Worm (Caenorhabditis elegans) whole organism, late embryonic: ENCODE measurements around the gene jnk-1.
A peak's percentile ranks its signal among the peaks of the same experiment; 100 is the strongest.

Experiments used
- C08G9.2 ChIP-seq: sonication (generic microtip); optimal IDR thresholded peaks from 2 replicates; lab custom pipeline; 2016; ENCODE audit warnings: mild to moderate bottlenecking, missing genetic modification characterization, moderate library complexity, missing compliant biosample characterization
- C38D4.7 ChIP-seq: fragments of 200-800 bp; sonication (Bioruptor generic); optimal IDR thresholded peaks from 2 replicates; lab custom pipeline; 2018; ENCODE audit warnings: mild to moderate bottlenecking, missing genetic modification characterization, moderate library complexity, missing compliant biosample characterization
- K09A11.1 ChIP-seq: sonication (generic microtip); optimal IDR thresholded peaks from 2 replicates; lab custom pipeline; 2017; ENCODE audit warnings: antibody characterized with exemption, mild to moderate bottlenecking, missing genetic modification characterization, missing compliant biosample characterization; ENCODE audit not compliant: insufficient read depth
- T23F11.4 ChIP-seq: fragments of 200-800 bp; sonication (Bioruptor generic); optimal IDR thresholded peaks from 2 replicates; lab custom pipeline; 2018; ENCODE audit warnings: mild to moderate bottlenecking, missing genetic modification characterization, missing compliant biosample characterization
- ahr-1 ChIP-seq: sonication (generic microtip); optimal IDR thresholded peaks from 2 replicates; lab custom pipeline; 2016; ENCODE audit warnings: missing genetic modification characterization, missing compliant biosample characterization
- ama-1 ChIP-seq: fragments of 150-350 bp; optimal IDR thresholded peaks from 2 replicates; lab custom pipeline; 2014
- ceh-14 ChIP-seq: sonication (generic microtip); optimal IDR thresholded peaks from 2 replicates; lab custom pipeline; 2016; ENCODE audit warnings: missing genotype, missing genetic modification characterization, missing compliant biosample characterization
- ceh-19 ChIP-seq: fragments of 200-800 bp; sonication (Bioruptor generic); optimal IDR thresholded peaks from 2 replicates; lab custom pipeline; 2018; ENCODE audit warnings: mild to moderate bottlenecking, missing genetic modification characterization, missing compliant biosample characterization
- ceh-2 ChIP-seq: sonication (generic microtip); optimal IDR thresholded peaks from 2 replicates; lab custom pipeline; 2016; ENCODE audit warnings: missing genotype, missing genetic modification characterization, missing compliant biosample characterization
- ceh-22 ChIP-seq: sonication (generic microtip); optimal IDR thresholded peaks from 2 replicates; lab custom pipeline; 2017; ENCODE audit warnings: missing biosample characterization, missing genetic modification characterization
- ceh-30 ChIP-seq: fragments of 150-350 bp; optimal IDR thresholded peaks from 2 replicates; lab custom pipeline; 2014; ENCODE audit warnings: missing biosample characterization, missing genetic modification characterization
- ceh-45 ChIP-seq: fragments of 200-800 bp; sonication (Bioruptor generic); IDR thresholded peaks from 2 replicates; pipeline ENCODE4 v1.3.6; 2022; ENCODE audit warnings: missing genetic modification reagents, missing genetic modification characterization, missing compliant biosample characterization
- ceh-9 ChIP-seq: sonication (generic microtip); optimal IDR thresholded peaks from 2 replicates; lab custom pipeline; 2016; ENCODE audit warnings: mild to moderate bottlenecking, missing genetic modification characterization, inconsistent platforms, missing compliant biosample characterization
- dmd-4 ChIP-seq: sonication (generic microtip); optimal IDR thresholded peaks from 2 replicates; lab custom pipeline; 2016; ENCODE audit warnings: borderline replicate concordance, missing genetic modification characterization, missing compliant biosample characterization
- elt-4 ChIP-seq: sonication (generic microtip); optimal IDR thresholded peaks from 2 replicates; lab custom pipeline; 2016; ENCODE audit warnings: missing genetic modification characterization, missing compliant biosample characterization
- ets-4 ChIP-seq: sonication (generic microtip); optimal IDR thresholded peaks from 2 replicates; lab custom pipeline; 2016; ENCODE audit warnings: missing genetic modification characterization, missing compliant biosample characterization
- eyg-1 ChIP-seq: sonication (generic microtip); optimal IDR thresholded peaks from 2 replicates; lab custom pipeline; 2016; ENCODE audit warnings: missing genotype, missing genetic modification characterization, missing compliant biosample characterization
- gmeb-2 ChIP-seq: sonication (generic microtip); optimal IDR thresholded peaks from 2 replicates; lab custom pipeline; 2016; ENCODE audit warnings: missing genetic modification characterization, inconsistent platforms, missing compliant biosample characterization
- hlh-13 ChIP-seq: fragments of 200-800 bp; sonication (Bioruptor generic); optimal IDR thresholded peaks from 2 replicates; lab custom pipeline; 2018; ENCODE audit warnings: mild to moderate bottlenecking, missing genetic modification characterization, missing compliant biosample characterization
- hlh-30 ChIP-seq: sonication (generic microtip); optimal IDR thresholded peaks from 2 replicates; lab custom pipeline; 2017; ENCODE audit warnings: antibody characterized with exemption, missing genetic modification characterization, missing compliant biosample characterization; ENCODE audit not compliant: insufficient read depth
- hlh-6 ChIP-seq: sonication (generic microtip); optimal IDR thresholded peaks from 2 replicates; lab custom pipeline; 2016; ENCODE audit warnings: missing genotype, missing genetic modification characterization, missing compliant biosample characterization
- hlh-8 ChIP-seq: sonication (generic microtip); optimal IDR thresholded peaks from 2 replicates; lab custom pipeline; 2016; ENCODE audit warnings: missing genotype, missing genetic modification characterization, missing compliant biosample characterization
- lim-6 ChIP-seq: sonication (generic microtip); optimal IDR thresholded peaks from 2 replicates; lab custom pipeline; 2016; ENCODE audit warnings: missing genetic modification characterization, missing compliant biosample characterization
- madf-2 ChIP-seq: sonication (generic microtip); optimal IDR thresholded peaks from 2 replicates; lab custom pipeline; 2017; ENCODE audit warnings: missing genetic modification characterization, missing compliant biosample characterization
- nfya-1 ChIP-seq: sonication (generic microtip); optimal IDR thresholded peaks from 2 replicates; lab custom pipeline; 2017; ENCODE audit warnings: missing genetic modification characterization, mild to moderate bottlenecking, missing compliant biosample characterization, antibody characterized with exemption, moderate library complexity
- nhr-232 ChIP-seq: sonication (generic microtip); optimal IDR thresholded peaks from 2 replicates; lab custom pipeline; 2016; ENCODE audit warnings: missing genetic modification characterization, missing compliant biosample characterization
- pag-3 ChIP-seq: sonication (generic microtip); optimal IDR thresholded peaks from 2 replicates; lab custom pipeline; 2016; ENCODE audit warnings: missing compliant biosample characterization, missing genetic modification characterization, borderline replicate concordance
- pax-1 ChIP-seq: fragments of 150-350 bp; optimal IDR thresholded peaks from 2 replicates; lab custom pipeline; 2014; ENCODE audit warnings: missing biosample characterization, missing genetic modification characterization
- pha-2 ChIP-seq: sonication (generic microtip); optimal IDR thresholded peaks from 2 replicates; lab custom pipeline; 2017; ENCODE audit warnings: mild to moderate bottlenecking, missing genetic modification characterization, missing compliant biosample characterization
- pha-4 ChIP-seq: fragments of 150-350 bp; optimal IDR thresholded peaks from 2 replicates; lab custom pipeline; 2018; ENCODE audit warnings: missing biosample characterization, missing genetic modification reagents, missing genetic modification characterization
- pqm-1 ChIP-seq: sonication (generic microtip); optimal IDR thresholded peaks from 2 replicates; lab custom pipeline; 2016; ENCODE audit warnings: missing genetic modification characterization, missing compliant biosample characterization
- pros-1 ChIP-seq: fragments of 150-350 bp; optimal IDR thresholded peaks from 2 replicates; lab custom pipeline; 2014; ENCODE audit warnings: missing biosample characterization, missing genetic modification reagents, missing genetic modification characterization
- ref-2 ChIP-seq: sonication (generic microtip); optimal IDR thresholded peaks from 2 replicates; lab custom pipeline; 2016; ENCODE audit warnings: missing genetic modification characterization, missing compliant biosample characterization
- rnt-1 ChIP-seq: sonication (generic microtip); optimal IDR thresholded peaks from 2 replicates; lab custom pipeline; 2016; ENCODE audit warnings: missing genetic modification characterization, missing compliant biosample characterization
- sdc-2 ChIP-seq: sonication (generic microtip); optimal IDR thresholded peaks from 2 replicates; lab custom pipeline; 2016; ENCODE audit warnings: missing genotype, missing genetic modification characterization, missing compliant biosample characterization
- sox-4 ChIP-seq: sonication (generic microtip); optimal IDR thresholded peaks from 2 replicates; lab custom pipeline; 2017; ENCODE audit warnings: mild to moderate bottlenecking, missing genetic modification characterization, inconsistent platforms, missing compliant biosample characterization
- unc-42 ChIP-seq: sonication (generic microtip); optimal IDR thresholded peaks from 2 replicates; lab custom pipeline; 2016; ENCODE audit warnings: missing genotype, missing genetic modification characterization, missing compliant biosample characterization
- unc-55 ChIP-seq: sonication (generic microtip); optimal IDR thresholded peaks from 2 replicates; lab custom pipeline; 2017; ENCODE audit warnings: missing biosample characterization, missing genetic modification reagents, missing genetic modification characterization
- zip-5 ChIP-seq: sonication (generic microtip); optimal IDR thresholded peaks from 2 replicates; lab custom pipeline; 2016; ENCODE audit warnings: missing genetic modification characterization, missing compliant biosample characterization
- ztf-16 ChIP-seq: sonication (generic microtip); optimal IDR thresholded peaks from 2 replicates; lab custom pipeline; 2017; ENCODE audit warnings: missing genetic modification characterization, missing compliant biosample characterization

Gene jnk-1

DNA sequence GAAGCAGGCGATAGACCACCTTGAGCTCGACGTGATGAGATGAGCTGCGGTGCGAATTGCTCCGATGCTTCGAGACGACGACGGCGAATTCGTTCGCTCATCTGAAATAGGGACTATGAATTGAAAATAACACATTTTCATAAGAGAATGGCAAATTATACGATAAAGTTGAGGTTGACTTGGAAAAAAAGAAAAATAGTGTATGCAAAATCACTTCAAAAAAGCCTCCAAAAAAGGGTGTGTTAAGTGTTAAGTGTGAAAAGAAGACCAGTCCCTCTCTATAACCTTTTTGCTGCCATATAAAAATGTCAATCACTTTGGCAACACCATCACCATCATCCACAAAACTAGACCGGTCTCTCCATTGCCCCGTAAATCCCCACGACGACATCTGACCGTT is 29.4 kb downstream of the jnk-1 start, which contains the start of gene prkl-1:
prkl-1 (minus strand) TSS at position 101 of the 400 bp plus-strand sequence.
- no peak for TF ChIP-seq eyg-1 (tag; lab: Kevin White, UChicago)
- TF ChIP-seq C38D4.7 (GFP tag; lab: Kevin White, UChicago), result no peak
- no peak for TF ChIP-seq ama-1
- TF ChIP-seq rnt-1 (tag; lab: Kevin White, UChicago), result no peak
- TF ChIP-seq K09A11.1 (tag; lab: Kevin White, UChicago), result no peak
- no peak for TF ChIP-seq ceh-45 (GFP tag; lab: Robert Waterston, UW)
- TF ChIP-seq ahr-1 (tag; lab: Kevin White, UChicago), result no peak
- no peak for TF ChIP-seq gmeb-2 (tag; lab: Kevin White, UChicago)
- no peak for TF ChIP-seq ets-4
- TF ChIP-seq nhr-232 (tag; lab: Kevin White, UChicago), result no peak
- TF ChIP-seq, all 69 proteins: peak for 0

ce11 chrIV:6991070-6991469 is 33.6 kb downstream of the jnk-1 start:
- TF ChIP-seq ceh-2 (tag; lab: Kevin White, UChicago), result no peak
- peak; percentile 74 for TF ChIP-seq unc-55 (GFP tag; lab: Kevin White, UChicago)
- no peak for TF ChIP-seq pqm-1 (tag; lab: Kevin White, UChicago)
- TF ChIP-seq, all 69 proteins: peak for 1

DNA sequence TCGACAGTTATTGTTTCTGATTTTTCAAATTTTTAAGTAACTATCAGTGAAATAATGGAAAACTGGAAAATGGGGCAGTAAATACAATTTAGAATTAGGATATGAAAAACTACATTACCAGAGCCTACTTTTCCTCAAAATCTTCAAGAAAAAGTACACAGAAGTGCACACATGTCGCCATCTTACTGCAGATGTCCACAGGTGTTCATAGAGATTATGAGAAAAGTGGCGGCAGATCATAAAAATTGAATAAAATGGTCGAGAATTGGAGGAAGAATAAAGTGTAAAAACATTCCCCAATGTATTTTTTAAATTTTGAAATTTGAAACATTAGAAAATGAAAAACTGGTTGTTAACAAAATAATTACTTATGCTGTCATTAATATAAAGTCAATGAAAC is 40.5 kb downstream of the jnk-1 start:
- TF ChIP-seq ceh-30 (no peak), pha-4 (tag; lab: Kevin White, UChicago) (no peak), unc-42 (tag; lab: Kevin White, UChicago) (no peak), ceh-45 (GFP tag; lab: Robert Waterston, UW) (no peak), T23F11.4 (GFP tag; lab: Kevin White, UChicago) (no peak), pax-1 (tag; lab: Kevin White, UChicago) (no peak), hlh-13 (GFP tag; lab: Kevin White, UChicago) (no peak), pros-1 (no peak), C38D4.7 (GFP tag; lab: Kevin White, UChicago) (no peak), C08G9.2 (tag; lab: Kevin White, UChicago) (no peak), ceh-9 (no peak), hlh-6 (tag; lab: Kevin White, UChicago) (no peak), pag-3 (tag; lab: Kevin White, UChicago) (no peak)

DNA sequence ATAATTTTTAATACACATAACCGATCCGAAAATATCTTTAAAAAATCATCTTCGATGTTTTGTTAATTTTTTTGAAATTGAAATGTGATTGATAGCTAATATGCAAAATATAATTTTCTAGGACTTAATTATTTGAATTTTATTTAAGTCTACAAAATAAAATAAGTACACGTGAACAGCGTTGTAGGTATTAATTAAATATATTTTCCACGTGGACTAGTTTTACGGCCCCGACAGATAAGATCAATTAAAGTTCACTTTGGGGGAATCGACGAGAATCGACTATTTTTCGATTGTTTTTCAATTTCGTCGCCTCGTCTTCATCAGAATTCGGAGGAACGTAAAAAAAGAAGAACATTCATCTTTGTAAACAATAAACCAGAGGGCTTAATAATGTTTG is 41.8 kb downstream of the jnk-1 start, which contains the start of gene C25A8.5:
C25A8.5 (plus strand) TSS at position 301 of the 400 bp plus-strand sequence.
- TF ChIP-seq ceh-9 (no peak), unc-42 (tag; lab: Kevin White, UChicago) (no peak), hlh-6 (tag; lab: Kevin White, UChicago) (no peak), ceh-45 (GFP tag; lab: Robert Waterston, UW) (no peak), ceh-14 (no peak), ztf-16 (no peak), zip-5 (no peak), pax-1 (tag; lab: Kevin White, UChicago) (no peak)

DNA sequence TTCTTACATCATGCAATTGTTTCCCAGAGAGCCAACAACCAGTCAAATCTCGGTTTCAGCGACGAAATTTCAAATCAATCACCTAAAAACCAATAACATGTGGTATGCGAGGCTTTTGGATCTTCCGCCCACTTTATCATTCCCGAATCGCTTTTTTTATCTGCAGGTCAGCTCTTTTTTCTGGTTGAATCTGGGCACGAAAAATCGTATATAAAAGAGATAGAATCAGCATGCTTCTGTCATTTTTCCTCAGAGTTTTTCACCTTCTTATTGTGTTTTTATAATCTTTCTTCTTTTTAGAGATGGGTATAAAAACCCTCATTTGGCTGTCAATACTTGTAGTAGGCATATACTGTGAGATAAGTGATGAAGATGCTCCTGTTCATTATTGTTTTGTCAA is 45.9 kb downstream of the jnk-1 start, which contains the start of gene cht-3:
cht-3 (plus strand) TSS at position 301 of the 400 bp plus-strand sequence.
- TF ChIP-seq elt-4 (tag; lab: Kevin White, UChicago) (no peak), T23F11.4 (GFP tag; lab: Kevin White, UChicago) (no peak), ztf-16 (no peak), K09A11.1 (tag; lab: Kevin White, UChicago) (no peak), madf-2 (no peak), zip-5 (no peak)

- TF ChIP-seq rnt-1 (tag; lab: Kevin White, UChicago) (no peak), sox-4 (tag; lab: Kevin White, UChicago) (no peak), K09A11.1 (tag; lab: Kevin White, UChicago) (no peak), pha-2 (tag; lab: Kevin White, UChicago) (no peak), ceh-14 (no peak), ref-2 (tag; lab: Kevin White, UChicago) (no peak), pag-3 (tag; lab: Kevin White, UChicago) (no peak), pros-1 (no peak), lim-6 (tag; lab: Kevin White, UChicago) (no peak), unc-42 (tag; lab: Kevin White, UChicago) (no peak), sdc-2 (no peak), hlh-30 (no peak), ceh-22 (tag; lab: Kevin White, UChicago) (no peak), dmd-4 (tag; lab: Kevin White, UChicago) (no peak), nfya-1 (tag; lab: Kevin White, UChicago) (no peak), ceh-19 (GFP tag; lab: Kevin White, UChicago) (no peak), hlh-8 (no peak)
These were observed 52.1 kb downstream of the jnk-1 start, which contains the start of gene C25A8.2 for ce11 chrIV:7009531-7009930. C25A8.2 (plus strand) TSS chrIV:7009831.
